Worm (Caenorhabditis elegans) whole organism, young adult: ENCODE measurements around the gene mboa-6.

Experiments used
- B0035.1 ChIP-seq: sonication (generic microtip); optimal IDR thresholded peaks from 2 replicates; lab custom pipeline; 2016; ENCODE audit warnings: missing genetic modification characterization, mild to moderate bottlenecking, missing compliant biosample characterization, missing genotype, missing genetic modification reagents
- F23B12.7 ChIP-seq: sonication (generic microtip); optimal IDR thresholded peaks from 2 replicates; lab custom pipeline; 2017; ENCODE audit warnings: missing genetic modification characterization, mild to moderate bottlenecking, missing compliant biosample characterization, antibody characterized with exemption, moderate library complexity; ENCODE audit not compliant: insufficient read depth
- F33H1.4 ChIP-seq: fragments of 200-800 bp; sonication (Bioruptor generic); IDR thresholded peaks from 2 replicates; pipeline ENCODE4 v1.3.6; 2022; ENCODE audit warnings: missing genetic modification reagents, missing genetic modification characterization, missing compliant biosample characterization
- F57A8.1 ChIP-seq: fragments of 200-800 bp; sonication (Bioruptor generic); optimal IDR thresholded peaks from 2 replicates; lab custom pipeline; 2018; ENCODE audit warnings: mild to moderate bottlenecking, missing genetic modification characterization, moderate library complexity, missing compliant biosample characterization
- Y53F4B.3 ChIP-seq: fragments of 200-800 bp; sonication (Bioruptor generic); IDR thresholded peaks from 2 replicates; pipeline ENCODE4 v1.3.6; 2022; ENCODE audit warnings: missing genetic modification reagents, missing genetic modification characterization, missing compliant biosample characterization
- Y56A3A.18 ChIP-seq: fragments of 200-800 bp; sonication (Bioruptor generic); IDR thresholded peaks from 2 replicates; pipeline ENCODE4 v1.3.6; 2022; ENCODE audit warnings: missing genetic modification reagents, missing genetic modification characterization, missing compliant biosample characterization
- Y79H2A.3 ChIP-seq: fragments of 200-800 bp; sonication (Bioruptor generic); conservative IDR thresholded peaks from 2 replicates; pipeline ENCODE4 v1.3.6; 2022; ENCODE audit warnings: missing genetic modification reagents, missing genetic modification characterization, missing compliant biosample characterization
- Y95B8A.8 ChIP-seq: fragments of 200-800 bp; sonication (Bioruptor generic); IDR thresholded peaks from 2 replicates; pipeline ENCODE4 v1.3.6; 2022; ENCODE audit warnings: missing genetic modification reagents, missing genetic modification characterization, missing compliant biosample characterization
- ama-1 ChIP-seq, 3 experiments: fragments of 150-350 bp in 1 of 3; sonication (generic microtip) in 2 of 3; optimal IDR thresholded peaks; 2 replicates each; lab custom pipeline; 2014 to 2018; ENCODE audit warnings: missing biosample characterization in 2 of 3, missing genetic modification characterization in 2 of 3, missing genetic modification reagents in 2 of 3
- atf-7 ChIP-seq: sonication (generic microtip); optimal IDR thresholded peaks from 2 replicates; lab custom pipeline; 2017; ENCODE audit warnings: mild to moderate bottlenecking, missing genetic modification characterization, missing compliant biosample characterization
- athp-1 ChIP-seq: sonication (generic microtip); optimal IDR thresholded peaks from 2 replicates; lab custom pipeline; 2017; ENCODE audit warnings: mild to moderate bottlenecking, missing genetic modification characterization, missing compliant biosample characterization
- attf-5 ChIP-seq: fragments of 200-800 bp; sonication (Bioruptor generic); optimal IDR thresholded peaks from 2 replicates; lab custom pipeline; 2018; ENCODE audit warnings: mild to moderate bottlenecking, missing genetic modification characterization, missing compliant biosample characterization
- bed-2 ChIP-seq: fragments of 200-800 bp; sonication (Bioruptor generic); IDR thresholded peaks from 2 replicates; pipeline ENCODE4 v1.3.6; 2022; ENCODE audit warnings: missing genetic modification reagents, missing genetic modification characterization, missing compliant biosample characterization
- ccch-3 ChIP-seq: fragments of 200-800 bp; sonication (Bioruptor generic); optimal IDR thresholded peaks from 2 replicates; lab custom pipeline; 2018; ENCODE audit warnings: mild to moderate bottlenecking, missing genetic modification characterization, missing compliant biosample characterization
- cebp-2 ChIP-seq: fragments of 200-800 bp; sonication (Bioruptor generic); IDR thresholded peaks from 2 replicates; pipeline ENCODE4 v1.3.6; 2022; ENCODE audit warnings: missing genetic modification characterization, missing compliant biosample characterization
- ceh-40 ChIP-seq: fragments of 200-800 bp; sonication (Bioruptor generic); IDR thresholded peaks from 2 replicates; pipeline ENCODE4 v1.3.6; 2022; ENCODE audit warnings: missing genetic modification characterization, missing compliant biosample characterization
- chd-7 ChIP-seq: sonication (generic microtip); optimal IDR thresholded peaks from 2 replicates; lab custom pipeline; 2016; ENCODE audit warnings: mild to moderate bottlenecking, missing genetic modification characterization, moderate library complexity, missing compliant biosample characterization
- die-1 ChIP-seq: sonication (generic microtip); optimal IDR thresholded peaks from 2 replicates; lab custom pipeline; 2016; ENCODE audit warnings: missing genotype, mild to moderate bottlenecking, missing genetic modification characterization, missing compliant biosample characterization
- dpff-1 ChIP-seq: sonication (generic microtip); optimal IDR thresholded peaks from 2 replicates; lab custom pipeline; 2017; ENCODE audit warnings: mild to moderate bottlenecking, missing genetic modification characterization, missing compliant biosample characterization
- egl-18 ChIP-seq: fragments of 200-800 bp; sonication (Bioruptor generic); IDR thresholded peaks from 2 replicates; pipeline ENCODE4 v1.3.6; 2022; ENCODE audit warnings: missing genetic modification reagents, missing genetic modification characterization, missing compliant biosample characterization
- egl-44 ChIP-seq: fragments of 200-800 bp; sonication (Bioruptor generic); IDR thresholded peaks from 2 replicates; pipeline ENCODE4 v1.3.6; 2022; ENCODE audit warnings: missing genetic modification reagents, missing genetic modification characterization, missing compliant biosample characterization
- ekl-4 ChIP-seq: fragments of 200-800 bp; sonication (Bioruptor generic); IDR thresholded peaks from 2 replicates; pipeline ENCODE4 v1.3.6; 2022; ENCODE audit warnings: missing genetic modification reagents, missing genetic modification characterization, missing compliant biosample characterization
- gei-17 ChIP-seq: fragments of 200-800 bp; sonication (Bioruptor generic); optimal IDR thresholded peaks from 2 replicates; lab custom pipeline; 2018; ENCODE audit warnings: mild to moderate bottlenecking, missing genetic modification characterization, missing compliant biosample characterization
- hlh-26 ChIP-seq: fragments of 200-800 bp; sonication (Bioruptor generic); conservative IDR thresholded peaks from 2 replicates; pipeline ENCODE4 v1.3.6; 2022; ENCODE audit warnings: missing genetic modification reagents, missing genetic modification characterization, missing compliant biosample characterization
- hmg-1.2 ChIP-seq: fragments of 200-800 bp; sonication (Bioruptor generic); IDR thresholded peaks from 2 replicates; pipeline ENCODE4 v1.3.6; 2022; ENCODE audit warnings: missing genetic modification reagents, missing genetic modification characterization, missing compliant biosample characterization
- hsf-1 ChIP-seq: fragments of 200-800 bp; sonication (Bioruptor generic); IDR thresholded peaks from 2 replicates; pipeline ENCODE4 v1.3.6; 2022; ENCODE audit warnings: missing genetic modification reagents, missing genetic modification characterization, missing compliant biosample characterization
- lag-1 ChIP-seq: fragments of 200-800 bp; sonication (Bioruptor generic); IDR thresholded peaks from 2 replicates; pipeline ENCODE4 v1.3.6; 2022; ENCODE audit warnings: missing genetic modification reagents, missing genetic modification characterization, missing compliant biosample characterization
- lin-35 ChIP-seq, 3 experiments: fragments of 150-350 bp in 2 of 3; sonication (generic microtip) in 1 of 3; optimal IDR thresholded peaks; 2 replicates each; lab custom pipeline; 2014 to 2018; ENCODE audit warnings: missing biosample characterization in 3 of 3, missing genetic modification characterization in 3 of 3, missing genetic modification reagents in 3 of 3
- lin-54 ChIP-seq: fragments of 200-800 bp; sonication (Bioruptor generic); optimal IDR thresholded peaks from 2 replicates; lab custom pipeline; 2018; ENCODE audit warnings: mild to moderate bottlenecking, missing genetic modification characterization, missing compliant biosample characterization
- madf-6 ChIP-seq: fragments of 200-800 bp; sonication (Bioruptor generic); IDR thresholded peaks from 2 replicates; pipeline ENCODE4 v1.3.6; 2022; ENCODE audit warnings: missing genetic modification reagents, missing genetic modification characterization, missing compliant biosample characterization
- madf-8 ChIP-seq: fragments of 200-800 bp; sonication (Bioruptor generic); conservative IDR thresholded peaks from 2 replicates; pipeline ENCODE4 v1.3.6; 2022; ENCODE audit warnings: missing genetic modification reagents, missing genetic modification characterization, missing compliant biosample characterization
- mxl-1 ChIP-seq: sonication (generic microtip); optimal IDR thresholded peaks from 2 replicates; lab custom pipeline; 2016; ENCODE audit warnings: missing genetic modification characterization, missing compliant biosample characterization
- nfya-1 ChIP-seq: sonication (generic microtip); optimal IDR thresholded peaks from 2 replicates; lab custom pipeline; 2017; ENCODE audit warnings: antibody characterized with exemption, missing compliant biosample characterization, missing genetic modification characterization, borderline replicate concordance; ENCODE audit not compliant: insufficient read depth
- nhr-90 ChIP-seq: sonication (generic microtip); optimal IDR thresholded peaks from 2 replicates; lab custom pipeline; 2016; ENCODE audit warnings: missing genotype, mild to moderate bottlenecking, missing genetic modification characterization, missing compliant biosample characterization
- pbrm-1 ChIP-seq: fragments of 200-800 bp; sonication (Bioruptor generic); IDR thresholded peaks from 2 replicates; pipeline ENCODE4 v1.3.6; 2022; ENCODE audit warnings: missing genetic modification reagents, missing genetic modification characterization, missing compliant biosample characterization
- rec-8 ChIP-seq, 2 experiments: sonication (generic microtip); optimal IDR thresholded peaks; 2 replicates each; lab custom pipeline; 2016; ENCODE audit warnings: mild to moderate bottlenecking in 2 of 2, missing genetic modification characterization in 2 of 2, missing genetic modification reagents in 2 of 2, missing genotype in 2 of 2, missing biosample characterization in 1 of 2, missing compliant biosample characterization in 1 of 2, moderate library complexity in 1 of 2
- rpc-1 ChIP-seq, 2 experiments: fragments of 150-350 bp in 1 of 2; sonication (generic microtip) in 1 of 2; optimal IDR thresholded peaks; 2 replicates each; lab custom pipeline; 2014 to 2018; ENCODE audit warnings: missing biosample characterization in 1 of 2, missing genetic modification characterization in 1 of 2, missing genetic modification reagents in 1 of 2, missing genotype in 1 of 2
- snpc-3.4 ChIP-seq: sonication (generic microtip); optimal IDR thresholded peaks from 2 replicates; lab custom pipeline; 2017; ENCODE audit warnings: missing genetic modification characterization, mild to moderate bottlenecking, missing compliant biosample characterization, antibody characterized with exemption, moderate library complexity, missing genotype, missing genetic modification reagents
- somi-1 ChIP-seq: fragments of 200-800 bp; sonication (Bioruptor generic); optimal IDR thresholded peaks from 2 replicates; lab custom pipeline; 2018; ENCODE audit warnings: mild to moderate bottlenecking, missing genetic modification characterization, missing compliant biosample characterization
- tbp1 ChIP-seq: fragments of 200-800 bp; sonication (Bioruptor generic); optimal IDR thresholded peaks from 2 replicates; lab custom pipeline; 2018; ENCODE audit warnings: mild to moderate bottlenecking, missing genetic modification characterization, missing compliant biosample characterization
- tlf-1 ChIP-seq: fragments of 200-800 bp; sonication (Bioruptor generic); optimal IDR thresholded peaks from 2 replicates; lab custom pipeline; 2018; ENCODE audit warnings: mild to moderate bottlenecking, missing genetic modification characterization, missing compliant biosample characterization
- zfh-2 ChIP-seq: fragments of 200-800 bp; sonication (Bioruptor generic); conservative IDR thresholded peaks from 2 replicates; pipeline ENCODE4 v1.3.6; 2022; ENCODE audit warnings: missing genetic modification reagents, missing genetic modification characterization, missing compliant biosample characterization
- zim-3 ChIP-seq: sonication (generic microtip); optimal IDR thresholded peaks from 2 replicates; lab custom pipeline; 2017; ENCODE audit warnings: mild to moderate bottlenecking, missing genetic modification characterization, moderate library complexity, missing compliant biosample characterization

Gene mboa-6

DNA sequence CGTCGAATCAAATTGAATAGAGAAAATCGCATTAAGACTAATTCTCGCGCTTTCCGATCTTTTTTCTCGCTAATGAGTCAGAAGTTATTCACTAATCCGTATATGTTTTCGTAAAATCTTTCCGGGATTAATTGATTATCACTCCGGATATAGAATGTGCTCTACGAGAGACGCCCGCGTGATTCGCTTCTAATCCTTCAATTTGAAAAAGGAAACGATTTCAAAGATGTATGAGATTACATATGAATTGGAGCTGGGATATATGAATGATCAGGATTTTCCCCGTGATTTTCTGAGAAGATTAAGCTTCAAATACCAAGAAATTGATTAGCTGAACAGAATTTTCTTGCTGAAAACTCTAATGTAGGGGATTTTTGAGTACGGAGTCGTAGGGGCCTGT, 39.2 kb downstream of the mboa-6 start:
- TF ChIP-seq hsf-1 (GFP tag; lab: Robert Waterston, UW) (no peak), tlf-1 (GFP tag; lab: Kevin White, UChicago) (no peak), nhr-90 (tag; lab: Kevin White, UChicago) (no peak), ccch-3 (GFP tag; lab: Kevin White, UChicago) (no peak), B0035.1 (tag; lab: Kevin White, UChicago) (no peak), egl-18 (GFP tag; lab: Robert Waterston, UW) (no peak), madf-8 (GFP tag; lab: Robert Waterston, UW) (no peak)

- no peak for TF ChIP-seq madf-6 (GFP tag; lab: Robert Waterston, UW)
- TF ChIP-seq chd-7: no peak
- no peak for TF ChIP-seq rec-8 (tag; optimal IDR thresholded peaks at IDR 0.05; lab: Kevin White, UChicago)
Observed at ce11 chrIII:1922081-1922480, 39.7 kb downstream of the mboa-6 start.

DNA sequence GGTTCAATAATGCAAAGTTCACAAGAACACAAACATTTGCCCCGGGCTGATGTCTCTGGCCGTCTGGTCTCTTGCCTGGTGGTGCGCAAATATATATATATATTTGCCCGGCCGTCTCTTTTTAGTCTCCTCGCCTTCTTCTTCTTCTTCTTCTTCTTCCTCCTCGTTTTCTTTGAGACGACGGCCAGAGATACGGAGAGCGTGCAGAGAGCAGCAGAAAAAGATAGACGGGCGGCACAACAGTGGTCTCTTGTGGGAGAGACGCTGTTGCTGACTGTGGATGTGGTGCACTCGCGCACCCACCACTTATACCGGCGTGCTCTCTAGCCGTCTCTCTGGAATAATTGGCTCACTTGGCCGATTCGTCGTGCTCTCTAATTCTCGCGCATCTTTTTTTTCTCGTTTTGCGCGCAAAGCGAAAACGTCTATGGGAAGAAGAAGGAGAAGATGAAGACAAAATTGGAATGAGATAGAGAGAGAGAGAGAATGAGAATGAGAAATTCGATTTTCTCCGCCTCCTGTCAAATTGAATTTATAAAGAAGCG, 40.5 kb downstream of the mboa-6 start:
- TF ChIP-seq snpc-3.4 (tag; lab: Kevin White, UChicago) (no peak), attf-5 (peak; percentile 96), ama-1 (optimal IDR thresholded peaks at IDR 0.05; lab: Kevin White, UChicago) (no peak), ama-1 (GFP tag; optimal IDR thresholded peaks at IDR 0.05; lab: Kevin White, UChicago) (no peak), F57A8.1 (GFP tag; lab: Kevin White, UChicago) (peak; percentile 61), egl-44 (GFP tag; lab: Robert Waterston, UW) (0 out of 2 replicates have a peak, but pooled peaks have one; percentile 19), tbp1 (peak; percentile 68), athp-1 (tag; lab: Kevin White, UChicago) (no peak), cebp-2 (GFP tag; lab: Robert Waterston, UW) (no peak), F23B12.7 (tag; lab: Kevin White, UChicago) (peak; percentile 30), ekl-4 (peak; percentile 55; the same call in 1 of the 2 replicates), F33H1.4 (GFP tag; lab: Robert Waterston, UW) (no peak), nhr-90 (tag; lab: Kevin White, UChicago) (peak; percentile 96), bed-2 (GFP tag; lab: Robert Waterston, UW) (no peak), hlh-26 (GFP tag; lab: Robert Waterston, UW) (no peak), somi-1 (GFP tag; lab: Kevin White, UChicago) (peak; percentile 100), pbrm-1 (peak; percentile 76), madf-6 (GFP tag; lab: Robert Waterston, UW) (no peak), Y79H2A.3 (GFP tag; lab: Robert Waterston, UW) (no peak; the same call in 1 of the 2 replicates), die-1 (tag; lab: Kevin White, UChicago) (peak; percentile 84), Y95B8A.8 (no peak), Y56A3A.18 (no peak), mxl-1 (tag; lab: Kevin White, UChicago) (no peak), gei-17 (GFP tag; lab: Kevin White, UChicago) (peak; percentile 79), lin-35 (GFP tag; optimal IDR thresholded peaks at IDR 0.05; lab: Kevin White, UChicago) (peak in 2 of 3 experiments; percentile 1 to 42), dpff-1 (tag; lab: Kevin White, UChicago) (no peak), lin-54 (GFP tag; lab: Kevin White, UChicago) (peak; percentile 66), atf-7 (tag; lab: Kevin White, UChicago) (peak; percentile 98), hmg-1.2 (GFP tag; lab: Robert Waterston, UW) (peak; percentile 79), rpc-1 (optimal IDR thresholded peaks at IDR 0.05; lab: Kevin White, UChicago) (no peak), rpc-1 (tag; optimal IDR thresholded peaks at IDR 0.05; lab: Kevin White, UChicago) (no peak), zim-3 (no peak), madf-8 (GFP tag; lab: Robert Waterston, UW) (no peak), nfya-1 (no peak), ceh-40 (GFP tag; lab: Robert Waterston, UW) (no peak), lag-1 (0 out of 2 replicates have a peak, but pooled peaks have one; percentile 18), ccch-3 (GFP tag; lab: Kevin White, UChicago) (no peak), zfh-2 (GFP tag; lab: Robert Waterston, UW) (peak; percentile 100), Y53F4B.3 (GFP tag; lab: Robert Waterston, UW) (no peak)
